Worm (Caenorhabditis elegans) whole organism, young adult: ENCODE data around the gene C31C9.6.
"Not testable (repeated sequence)": the region's sequence is repeated elsewhere in the genome, so short reads cannot be mapped to it uniquely, and the experiment has no call there.

Experiments
- B0019.2 ChIP-seq: fragments of 200-800 bp; sonication (Bioruptor generic); conservative IDR thresholded peaks from 2 replicates; pipeline ENCODE4 v1.3.6; 2022; ENCODE audit warnings: missing genetic modification reagents, missing genetic modification characterization, missing compliant biosample characterization
- B0035.1 ChIP-seq: sonication (generic microtip); optimal IDR thresholded peaks from 2 replicates; lab custom pipeline; 2016; ENCODE audit warnings: missing genetic modification characterization, mild to moderate bottlenecking, missing compliant biosample characterization, missing genotype, missing genetic modification reagents
- B0336.3 ChIP-seq: fragments of 200-800 bp; sonication (Bioruptor generic); IDR thresholded peaks from 2 replicates; pipeline ENCODE4 v1.3.6; 2022; ENCODE audit warnings: missing genetic modification characterization, missing compliant biosample characterization
- F23B12.7 ChIP-seq: sonication (generic microtip); optimal IDR thresholded peaks from 2 replicates; lab custom pipeline; 2017; ENCODE audit warnings: missing genetic modification characterization, mild to moderate bottlenecking, missing compliant biosample characterization, antibody characterized with exemption, moderate library complexity; ENCODE audit not compliant: insufficient read depth
- F55B11.4 ChIP-seq: sonication (generic microtip); optimal IDR thresholded peaks from 2 replicates; lab custom pipeline; 2016; ENCODE audit warnings: missing compliant biosample characterization, missing genetic modification characterization, borderline replicate concordance; ENCODE audit not compliant: insufficient read depth
- K12H6.12 ChIP-seq: fragments of 200-800 bp; sonication (Bioruptor generic); optimal IDR thresholded peaks from 2 replicates; lab custom pipeline; 2018; ENCODE audit warnings: mild to moderate bottlenecking, missing genetic modification characterization, missing compliant biosample characterization
- Y79H2A.3 ChIP-seq: fragments of 200-800 bp; sonication (Bioruptor generic); conservative IDR thresholded peaks from 2 replicates; pipeline ENCODE4 v1.3.6; 2022; ENCODE audit warnings: missing genetic modification reagents, missing genetic modification characterization, missing compliant biosample characterization
- ZK185.1 ChIP-seq: sonication (generic microtip); optimal IDR thresholded peaks from 2 replicates; lab custom pipeline; 2016; ENCODE audit warnings: mild to moderate bottlenecking, missing genetic modification characterization, missing compliant biosample characterization; ENCODE audit not compliant: poor library complexity, severe bottlenecking
- akir-1 ChIP-seq: fragments of 200-800 bp; sonication (Bioruptor generic); optimal IDR thresholded peaks from 2 replicates; lab custom pipeline; 2018; ENCODE audit warnings: mild to moderate bottlenecking, missing genetic modification characterization, moderate library complexity, missing compliant biosample characterization
- attf-5 ChIP-seq: fragments of 200-800 bp; sonication (Bioruptor generic); optimal IDR thresholded peaks from 2 replicates; lab custom pipeline; 2018; ENCODE audit warnings: mild to moderate bottlenecking, missing genetic modification characterization, missing compliant biosample characterization
- ceh-27 ChIP-seq: fragments of 200-800 bp; sonication (Bioruptor generic); optimal IDR thresholded peaks from 2 replicates; lab custom pipeline; 2018; ENCODE audit warnings: mild to moderate bottlenecking, missing genetic modification characterization, moderate library complexity, missing compliant biosample characterization
- ceh-79 ChIP-seq: sonication (generic microtip); optimal IDR thresholded peaks from 2 replicates; lab custom pipeline; 2017; ENCODE audit warnings: mild to moderate bottlenecking, missing genetic modification characterization, missing compliant biosample characterization
- chd-7 ChIP-seq: sonication (generic microtip); optimal IDR thresholded peaks from 2 replicates; lab custom pipeline; 2016; ENCODE audit warnings: mild to moderate bottlenecking, missing genetic modification characterization, moderate library complexity, missing compliant biosample characterization
- dpff-1 ChIP-seq: sonication (generic microtip); optimal IDR thresholded peaks from 2 replicates; lab custom pipeline; 2017; ENCODE audit warnings: mild to moderate bottlenecking, missing genetic modification characterization, missing compliant biosample characterization
- egl-18 ChIP-seq: fragments of 200-800 bp; sonication (Bioruptor generic); IDR thresholded peaks from 2 replicates; pipeline ENCODE4 v1.3.6; 2022; ENCODE audit warnings: missing genetic modification reagents, missing genetic modification characterization, missing compliant biosample characterization
- egl-44 ChIP-seq: fragments of 200-800 bp; sonication (Bioruptor generic); IDR thresholded peaks from 2 replicates; pipeline ENCODE4 v1.3.6; 2022; ENCODE audit warnings: missing genetic modification reagents, missing genetic modification characterization, missing compliant biosample characterization
- egrh-3 ChIP-seq: fragments of 200-800 bp; sonication (Bioruptor generic); IDR thresholded peaks from 2 replicates; pipeline ENCODE4 v1.3.6; 2022; ENCODE audit warnings: missing genetic modification reagents, missing genetic modification characterization, missing compliant biosample characterization
- ekl-4 ChIP-seq: fragments of 200-800 bp; sonication (Bioruptor generic); IDR thresholded peaks from 2 replicates; pipeline ENCODE4 v1.3.6; 2022; ENCODE audit warnings: missing genetic modification reagents, missing genetic modification characterization, missing compliant biosample characterization
- fkh-3 ChIP-seq: sonication (generic microtip); optimal IDR thresholded peaks from 2 replicates; lab custom pipeline; 2016; ENCODE audit warnings: mild to moderate bottlenecking, missing genetic modification characterization, missing compliant biosample characterization
- hmg-1.2 ChIP-seq: fragments of 200-800 bp; sonication (Bioruptor generic); IDR thresholded peaks from 2 replicates; pipeline ENCODE4 v1.3.6; 2022; ENCODE audit warnings: missing genetic modification reagents, missing genetic modification characterization, missing compliant biosample characterization
- hrde-1 ChIP-seq: sonication (generic microtip); optimal IDR thresholded peaks from 2 replicates; lab custom pipeline; 2016; ENCODE audit warnings: missing genetic modification characterization, mild to moderate bottlenecking, missing compliant biosample characterization, moderate library complexity, missing genotype, missing genetic modification reagents, borderline replicate concordance
- lag-1 ChIP-seq: fragments of 200-800 bp; sonication (Bioruptor generic); IDR thresholded peaks from 2 replicates; pipeline ENCODE4 v1.3.6; 2022; ENCODE audit warnings: missing genetic modification reagents, missing genetic modification characterization, missing compliant biosample characterization
- lin-26 ChIP-seq: fragments of 200-800 bp; sonication (Bioruptor generic); IDR thresholded peaks from 2 replicates; pipeline ENCODE4 v1.3.6; 2022; ENCODE audit warnings: missing genetic modification reagents, missing genetic modification characterization, missing compliant biosample characterization
- lin-40 ChIP-seq: sonication (generic microtip); optimal IDR thresholded peaks from 2 replicates; lab custom pipeline; 2016; ENCODE audit warnings: missing genetic modification characterization, mild to moderate bottlenecking, missing compliant biosample characterization, missing genotype, missing genetic modification reagents
- madf-8 ChIP-seq: fragments of 200-800 bp; sonication (Bioruptor generic); conservative IDR thresholded peaks from 2 replicates; pipeline ENCODE4 v1.3.6; 2022; ENCODE audit warnings: missing genetic modification reagents, missing genetic modification characterization, missing compliant biosample characterization
- mcd-1 ChIP-seq: fragments of 200-800 bp; sonication (Bioruptor generic); IDR thresholded peaks from 2 replicates; pipeline ENCODE4 v1.3.6; 2022; ENCODE audit warnings: missing genetic modification reagents, missing genetic modification characterization, missing compliant biosample characterization
- nhr-80 ChIP-seq: sonication (generic microtip); optimal IDR thresholded peaks from 2 replicates; lab custom pipeline; 2016; ENCODE audit warnings: missing genetic modification characterization, missing compliant biosample characterization
- snpc-1.1 ChIP-seq: sonication (generic microtip); optimal IDR thresholded peaks from 2 replicates; lab custom pipeline; 2017; ENCODE audit warnings: missing genetic modification characterization, mild to moderate bottlenecking, missing compliant biosample characterization, antibody characterized with exemption, moderate library complexity, missing genotype, missing genetic modification reagents; ENCODE audit not compliant: insufficient read depth
- snpc-1.3 ChIP-seq: sonication (generic microtip); optimal IDR thresholded peaks from 2 replicates; lab custom pipeline; 2017; ENCODE audit warnings: missing genetic modification characterization, mild to moderate bottlenecking, missing compliant biosample characterization, antibody characterized with exemption, moderate library complexity, missing genotype, missing genetic modification reagents; ENCODE audit not compliant: insufficient read depth
- tbx-9 ChIP-seq: sonication (generic microtip); optimal IDR thresholded peaks from 2 replicates; lab custom pipeline; 2016; ENCODE audit warnings: borderline replicate concordance, missing genetic modification characterization, inconsistent platforms, missing compliant biosample characterization
- unc-62 ChIP-seq: fragments of 150-350 bp; optimal IDR thresholded peaks from 2 replicates; lab custom pipeline; 2014; ENCODE audit warnings: missing biosample characterization, missing genetic modification reagents, missing genetic modification characterization
- xnd-1 ChIP-seq: sonication (generic microtip); optimal IDR thresholded peaks from 2 replicates; lab custom pipeline; 2016; ENCODE audit warnings: missing genotype, missing genetic modification reagents, missing genetic modification characterization, missing compliant biosample characterization
- zim-3 ChIP-seq: sonication (generic microtip); optimal IDR thresholded peaks from 2 replicates; lab custom pipeline; 2017; ENCODE audit warnings: mild to moderate bottlenecking, missing genetic modification characterization, moderate library complexity, missing compliant biosample characterization
- ztf-22 ChIP-seq: fragments of 200-800 bp; sonication (Bioruptor generic); optimal IDR thresholded peaks from 2 replicates; lab custom pipeline; 2018; ENCODE audit warnings: mild to moderate bottlenecking, missing genetic modification characterization, moderate library complexity, missing compliant biosample characterization
- ztf-26 ChIP-seq: sonication (generic microtip); optimal IDR thresholded peaks from 2 replicates; lab custom pipeline; 2017; ENCODE audit warnings: missing genetic modification characterization, missing compliant biosample characterization
- ztf-28 ChIP-seq: fragments of 200-800 bp; sonication (Bioruptor generic); IDR thresholded peaks from 2 replicates; pipeline ENCODE4 v1.3.6; 2022; ENCODE audit warnings: missing genetic modification reagents, missing genetic modification characterization, missing compliant biosample characterization
- ztf-6 ChIP-seq: fragments of 200-800 bp; sonication (Bioruptor generic); IDR thresholded peaks from 2 replicates; pipeline ENCODE4 v1.3.6; 2022; ENCODE audit warnings: missing genetic modification reagents, missing genetic modification characterization, missing compliant biosample characterization

Gene C31C9.6

DNA sequence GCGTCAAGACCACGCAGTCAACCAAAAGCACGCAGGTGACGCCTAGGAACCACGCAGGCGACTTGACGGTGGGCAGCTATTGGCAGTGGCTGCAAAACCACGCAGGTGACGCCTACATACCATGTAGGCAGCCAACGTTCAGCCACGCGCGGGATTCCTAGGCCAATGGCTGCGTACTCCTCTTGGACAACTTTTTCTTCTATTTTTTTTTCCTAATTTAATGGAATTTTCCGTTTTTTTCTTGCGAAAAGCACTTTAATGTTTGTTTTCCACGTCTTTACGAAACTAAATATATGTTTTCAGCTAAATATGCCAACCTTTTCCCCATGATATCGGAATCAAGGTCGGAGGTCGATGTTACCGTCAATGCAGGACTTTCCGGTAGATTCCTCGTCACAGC lies 7.2 kb downstream of the C31C9.6 start, which contains the start of gene C31C9.9:
Gene C31C9.9 (plus strand): TSS at position 301 of the 400 bp plus-strand sequence.
- TF ChIP-seq zim-3 (tag; lab: Kevin White, UChicago); ztf-22; madf-8 (GFP tag; lab: Robert Waterston, UW): not testable (repeated sequence)

DNA sequence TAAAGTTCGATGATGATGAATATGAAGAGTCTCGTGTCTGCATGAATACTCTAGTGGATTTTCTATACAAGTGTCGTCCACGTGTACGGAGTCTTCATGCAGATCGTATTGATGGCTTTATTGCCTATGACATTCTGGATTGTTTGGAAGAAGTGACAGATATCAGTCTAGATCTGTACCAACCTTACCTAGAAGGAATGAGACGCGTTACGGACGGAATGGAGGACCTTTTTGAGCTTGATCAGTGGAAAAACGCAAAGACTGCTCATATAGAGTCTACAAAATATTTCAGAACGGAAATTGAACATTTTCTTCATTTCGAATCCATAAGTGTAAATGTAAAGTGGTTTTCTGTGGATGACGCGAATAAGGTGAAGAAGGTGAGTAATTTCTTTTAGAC lies 13.7 kb downstream of the C31C9.6 start, which contains the start of gene fbxa-169:
Gene fbxa-169 (plus strand): TSS at position 301 of the 400 bp plus-strand sequence.
- TF ChIP-seq unc-62 (GFP tag; lab: Kevin White, UChicago) (no peak), Y79H2A.3 (GFP tag; lab: Robert Waterston, UW) (no peak), tbx-9 (tag; lab: Kevin White, UChicago) (no peak), ztf-26 (tag; lab: Kevin White, UChicago) (no peak), egrh-3 (GFP tag; lab: Robert Waterston, UW) (no peak), snpc-1.3 (tag; lab: Kevin White, UChicago) (no peak), ztf-6 (GFP tag; lab: Robert Waterston, UW) (no peak)

DNA sequence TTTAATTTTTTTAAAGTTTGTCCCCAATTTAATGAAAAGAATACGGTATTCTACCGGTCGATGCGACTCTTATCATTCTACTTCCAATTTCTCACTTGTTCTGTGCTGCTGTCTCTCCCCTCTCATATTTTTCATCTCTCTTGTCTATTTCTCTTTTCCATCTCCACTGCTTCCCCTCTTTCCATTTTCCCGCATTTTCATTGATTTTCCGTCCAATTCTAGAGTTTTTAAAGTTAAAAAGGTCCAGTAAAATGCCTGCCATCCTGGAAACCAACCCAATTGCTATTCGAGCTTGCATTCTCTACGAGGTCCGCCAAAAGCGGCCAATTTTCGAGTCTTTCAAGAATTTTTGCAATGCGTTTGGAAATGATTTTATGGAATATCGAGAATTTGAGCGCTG lies 20.6 kb downstream of the C31C9.6 start, which contains the start of gene fbxa-167:
Gene fbxa-167 (plus strand): TSS at position 179 of the 400 bp plus-strand sequence.
- peak; percentile 58; the same call in 1 of the 2 replicates for TF ChIP-seq hmg-1.2 (GFP tag; lab: Robert Waterston, UW)
- no peak for TF ChIP-seq egl-18 (GFP tag; lab: Robert Waterston, UW)
- no peak for TF ChIP-seq dpff-1 (tag; lab: Kevin White, UChicago)

DNA sequence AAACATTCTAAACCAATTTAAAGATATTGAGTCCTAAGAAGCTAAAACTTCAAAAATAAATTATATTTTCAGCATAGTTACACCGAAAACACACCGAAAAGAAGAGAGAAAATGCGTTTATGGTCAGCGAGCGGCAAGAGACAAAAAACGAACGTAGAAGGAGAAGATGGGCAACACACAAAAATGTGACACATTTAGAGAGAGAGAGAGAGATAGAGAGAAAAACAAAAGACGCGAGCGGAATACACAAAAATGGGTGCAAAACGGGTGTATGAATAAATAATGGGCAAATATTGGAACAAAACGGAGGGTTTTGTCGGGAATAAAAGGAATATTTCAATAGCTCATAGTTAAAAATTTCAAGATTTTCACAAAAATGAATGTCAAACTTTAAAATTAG lies 21.7 kb downstream of the C31C9.6 start:
- TF ChIP-seq chd-7 (tag; lab: Kevin White, UChicago) (no peak), attf-5 (GFP tag; lab: Kevin White, UChicago) (peak; percentile 19)

ce11 chrII:13638576-13638975 lies 23.3 kb downstream of the C31C9.6 start:
- TF ChIP-seq fkh-3 (no peak), ZK185.1 (tag; lab: Kevin White, UChicago) (peak; percentile 5), ekl-4 (GFP tag; lab: Robert Waterston, UW) (no peak), nhr-80 (peak; percentile 62), lin-40 (tag; lab: Kevin White, UChicago) (peak; percentile 29)

DNA sequence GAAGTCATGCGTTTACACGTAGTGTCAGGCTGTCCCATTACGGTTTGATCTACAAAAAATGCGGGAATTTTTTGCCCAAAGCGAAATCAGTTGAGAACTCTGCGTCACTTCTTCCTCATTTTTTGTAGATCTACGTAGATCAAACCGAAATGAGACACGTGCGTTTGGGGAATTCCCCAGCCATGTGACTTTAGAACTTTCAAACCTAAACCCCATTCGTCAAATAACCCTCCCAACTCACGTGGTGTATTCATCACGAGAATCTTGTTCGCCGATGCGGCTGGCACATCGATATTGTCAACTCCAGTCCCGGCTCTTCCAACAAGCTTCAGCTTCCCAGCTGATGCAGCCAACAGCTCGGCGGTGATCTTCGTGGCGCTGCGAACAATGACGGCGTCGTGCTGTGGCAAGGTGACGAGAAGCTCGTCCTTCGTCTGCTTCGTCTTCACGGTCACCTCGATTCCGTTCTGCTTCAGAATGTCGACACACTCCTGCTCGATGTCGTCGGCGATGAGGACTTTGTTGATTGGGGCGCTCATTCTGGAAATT lies 23.9 kb downstream of the C31C9.6 start, which contains the start of gene phdh-1:
Gene phdh-1 (minus strand): TSS at position 540 of the 549 bp plus-strand sequence.
- no peak for TF ChIP-seq ekl-4 (GFP tag; lab: Robert Waterston, UW)
- TF ChIP-seq snpc-1.3 (tag; lab: Kevin White, UChicago): no peak
- TF ChIP-seq dpff-1 (tag; lab: Kevin White, UChicago): no peak
- no peak for TF ChIP-seq ztf-28 (GFP tag; lab: Robert Waterston, UW)
- TF ChIP-seq F55B11.4: no peak
- TF ChIP-seq hrde-1 (tag; lab: Kevin White, UChicago): no peak
- TF ChIP-seq akir-1 (GFP tag; lab: Kevin White, UChicago): no peak
- no peak for TF ChIP-seq B0035.1
- no peak for TF ChIP-seq ceh-27
- no peak for TF ChIP-seq lag-1 (GFP tag; lab: Robert Waterston, UW)
- TF ChIP-seq B0019.2 (GFP tag; lab: Robert Waterston, UW): no peak
- TF ChIP-seq xnd-1 (tag; lab: Kevin White, UChicago): no peak
- no peak for TF ChIP-seq egl-44 (GFP tag; lab: Robert Waterston, UW)
- no peak for TF ChIP-seq F23B12.7 (tag; lab: Kevin White, UChicago)
- 0 out of 2 replicates have a peak, but pooled peaks have one; percentile 15 for TF ChIP-seq lin-26 (GFP tag; lab: Robert Waterston, UW)
- no peak for TF ChIP-seq snpc-1.1 (tag; lab: Kevin White, UChicago)
- TF ChIP-seq mcd-1 (GFP tag; lab: Robert Waterston, UW): 0 out of 2 replicates have a peak, but pooled peaks have one; percentile 5
- no peak for TF ChIP-seq lin-40 (tag; lab: Kevin White, UChicago)
- no peak for TF ChIP-seq B0336.3
- no peak for TF ChIP-seq ceh-79 (tag; lab: Kevin White, UChicago)
- TF ChIP-seq K12H6.12: no peak
